Worm (Caenorhabditis elegans) whole organism, L1 larva: ENCODE data around the gene msp-74.

ENCODE experiments used
- C16A3.4 ChIP-seq: fragments of 150-350 bp; optimal IDR thresholded peaks from 2 replicates; lab custom pipeline; 2014; ENCODE audit warnings: missing biosample characterization, missing genetic modification characterization
- alr-1 ChIP-seq: fragments of 200-800 bp; sonication (Bioruptor generic); optimal IDR thresholded peaks from 2 replicates; lab custom pipeline; 2018; ENCODE audit warnings: borderline replicate concordance, mild to moderate bottlenecking, missing genetic modification characterization, missing compliant biosample characterization
- aly-2 ChIP-seq: fragments of 150-350 bp; optimal IDR thresholded peaks from 2 replicates; lab custom pipeline; 2014; ENCODE audit warnings: missing biosample characterization, missing genetic modification characterization
- ama-1 ChIP-seq: fragments of 150-350 bp; optimal IDR thresholded peaks from 2 replicates; lab custom pipeline; 2014
- elt-3 ChIP-seq, 6 experiments: fragments of 150-350 bp in 1 of 6; sonication (generic microtip); optimal IDR thresholded peaks; 2 replicates each; lab custom pipeline; 2017 to 2018; ENCODE audit warnings: missing biosample characterization in 6 of 6, missing genetic modification characterization in 6 of 6, inconsistent platforms in 1 of 6
- lin-14 ChIP-seq: fragments of 200-800 bp; sonication (Bioruptor generic); optimal IDR thresholded peaks from 2 replicates; lab custom pipeline; 2018; ENCODE audit warnings: mild to moderate bottlenecking, missing genetic modification characterization, moderate library complexity, missing compliant biosample characterization
- lin-15B ChIP-seq: fragments of 150-350 bp; sonication (generic microtip); optimal IDR thresholded peaks from 3 replicates; lab custom pipeline; 2014; ENCODE audit warnings: missing biosample characterization, missing genetic modification characterization
- mdl-1 ChIP-seq, 2 experiments: fragments of 150-350 bp; optimal IDR thresholded peaks; 2 replicates each; lab custom pipeline; 2014 to 2017; ENCODE audit warnings: missing biosample characterization in 2 of 2, missing genetic modification characterization in 2 of 2, inconsistent platforms in 1 of 2
- nhr-11 ChIP-seq: fragments of 150-350 bp; optimal IDR thresholded peaks from 2 replicates; lab custom pipeline; 2014; ENCODE audit warnings: missing biosample characterization, missing genetic modification characterization
- nhr-12 ChIP-seq: sonication (generic microtip); optimal IDR thresholded peaks from 2 replicates; lab custom pipeline; 2017; ENCODE audit warnings: missing biosample characterization, missing genetic modification characterization
- nhr-76 ChIP-seq: sonication (generic microtip); optimal IDR thresholded peaks from 2 replicates; lab custom pipeline; 2017; ENCODE audit warnings: missing biosample characterization, missing genetic modification characterization
- ztf-11 ChIP-seq, 2 experiments: sonication (generic microtip); optimal IDR thresholded peaks; 2 replicates each; lab custom pipeline; 2016 to 2017; ENCODE audit warnings: missing genetic modification characterization in 2 of 2, missing biosample characterization in 1 of 2, missing compliant biosample characterization in 1 of 2

- TF ChIP-seq lin-15B (no peak), C16A3.4 (no peak), alr-1 (tag; lab: Kevin White, UChicago) (no peak), nhr-76 (tag; lab: Kevin White, UChicago) (no peak), ztf-11 (tag; optimal IDR thresholded peaks at IDR 0.05; lab: Kevin White, UChicago) (no peak), lin-14 (no peak), aly-2 (tag; lab: Kevin White, UChicago) (no peak), mdl-1 (tag; optimal IDR thresholded peaks at IDR 0.05; lab: Kevin White, UChicago) (no peak), nhr-12 (no peak), nhr-11 (no peak), elt-3 (tag; optimal IDR thresholded peaks at IDR 0.05; lab: Kevin White, UChicago) (no peak), ama-1 (lab: Kevin White, UChicago) (no peak)
Measured at ce11 chrII:5101701-5102100, 13.4 kb downstream of the msp-74 start, which contains the start of the genes idpb-3 and idpb-1.
